Fruit fly (Drosophila melanogaster): ENCODE measurements around the gene Meltrin.
A peak's percentile ranks its signal among the peaks of the same experiment; 100 is the strongest.

Meltrin gene

dm6 chr3R:14653039-14653852, 43.8 kb downstream of the Meltrin start:
- no peak for TF ChIP-seq Eip74EF (GFP tag; optimal IDR thresholded peaks at IDR 0.05)
- TF ChIP-seq crol (GFP tag; IDR thresholded peaks at IDR 0.05): 0 out of 2 replicates have a peak, but pooled peaks have one; percentile 47
- TF ChIP-seq CG6175 (GFP tag; IDR thresholded peaks at IDR 0.05): 0 out of 3 replicates have a peak, but pooled peaks have one; percentile 9
- TF ChIP-seq Dbx (GFP tag; IDR thresholded peaks at IDR 0.05): no peak
- peak; percentile 58 for TF ChIP-seq Med (GFP tag)
- no peak for TF ChIP-seq Dfd (GFP tag; optimal IDR thresholded peaks at IDR 0.05)
- 0 out of 3 replicates have a peak, but pooled peaks have one; percentile 11 for TF ChIP-seq ase (GFP tag; IDR thresholded peaks at IDR 0.05)
- peak; percentile 42 for TF ChIP-seq sens (GFP tag)
- 0 out of 2 replicates have a peak, but pooled peaks have one; percentile 18 for TF ChIP-seq sob (GFP tag; IDR thresholded peaks at IDR 0.05)
- TF ChIP-seq CG11696 (GFP tag; IDR thresholded peaks at IDR 0.05): 0 out of 2 replicates have a peak, but pooled peaks have one; percentile 17
- TF ChIP-seq nom (GFP tag; optimal IDR thresholded peaks at IDR 0.05): peak; percentile 41
- TF ChIP-seq jumu (GFP tag; optimal IDR thresholded peaks at IDR 0.05): no peak
- 0 out of 2 replicates have a peak, but pooled peaks have one; percentile 51 for TF ChIP-seq CG16779 (GFP tag; IDR thresholded peaks at IDR 0.05)
- 0 out of 3 replicates have a peak, but pooled peaks have one; percentile 18 for TF ChIP-seq otp (GFP tag; IDR thresholded peaks at IDR 0.05)
- 0 out of 2 replicates have a peak, but pooled peaks have one; percentile 9 for TF ChIP-seq Ptx1 (GFP tag; IDR thresholded peaks at IDR 0.05)
- TF ChIP-seq grn (GFP tag; optimal IDR thresholded peaks at IDR 0.05): peak; percentile 20
- TF ChIP-seq E2f2 (GFP tag; IDR thresholded peaks at IDR 0.05): 0 out of 2 replicates have a peak, but pooled peaks have one; percentile 10
- 0 out of 2 replicates have a peak, but pooled peaks have one; percentile 24 for TF ChIP-seq chm (GFP tag; IDR thresholded peaks at IDR 0.05)
- 0 out of 3 replicates have a peak, but pooled peaks have one; percentile 25 for TF ChIP-seq CG34422 (GFP tag; IDR thresholded peaks at IDR 0.05)
- TF ChIP-seq CG4404 (GFP tag; IDR thresholded peaks at IDR 0.05): no peak
- no peak for TF ChIP-seq unc-4 (GFP tag; IDR thresholded peaks at IDR 0.05; ENCODE audit: partially characterized antibody)
- TF ChIP-seq dysf (GFP tag; IDR thresholded peaks at IDR 0.05): 0 out of 3 replicates have a peak, but pooled peaks have one; percentile 38

DNA sequence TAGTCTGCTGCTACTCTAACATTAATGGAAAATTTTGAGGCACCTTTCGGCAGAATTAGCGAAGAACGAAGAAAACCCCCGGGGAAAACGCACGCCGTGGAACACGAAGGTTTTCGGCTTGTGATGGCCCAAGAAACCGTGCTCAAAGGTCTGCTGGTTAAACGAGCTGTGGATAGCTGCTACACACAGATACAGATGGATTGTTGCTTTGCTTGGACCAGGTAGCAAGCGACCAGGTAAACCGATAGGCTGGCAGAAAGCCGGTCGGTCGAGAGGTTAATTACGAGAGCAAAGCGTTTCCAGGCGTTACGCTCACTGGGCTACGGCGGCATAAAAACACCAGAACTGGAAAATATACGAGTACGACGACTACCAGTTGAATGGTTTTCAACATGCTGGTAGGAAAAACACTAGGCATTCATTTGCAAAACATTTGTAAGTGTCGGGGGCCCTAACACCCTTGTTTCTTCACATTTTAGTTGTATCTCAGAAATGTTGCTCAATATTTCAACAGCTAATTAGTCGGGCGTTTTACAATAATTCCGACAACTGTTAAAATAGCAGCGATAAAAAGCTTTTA, 44.7 kb downstream of the Meltrin start:
- TF ChIP-seq bbx (GFP tag; IDR thresholded peaks at IDR 0.05; ENCODE audit: partially characterized antibody): 0 out of 2 replicates have a peak, but pooled peaks have one; percentile 24
- TF ChIP-seq gcm (GFP tag; optimal IDR thresholded peaks at IDR 0.05): peak; percentile 50
- no peak for TF ChIP-seq CG30431 (GFP tag; optimal IDR thresholded peaks at IDR 0.05)
- TF ChIP-seq D (optimal IDR thresholded peaks at IDR 0.05): peak; percentile 85
- TF ChIP-seq D (GFP tag; optimal IDR thresholded peaks at IDR 0.05): no peak
- peak; percentile 75 for TF ChIP-seq kni (GFP tag; optimal IDR thresholded peaks at IDR 0.05)
- peak; percentile 22 for TF ChIP-seq cad (GFP tag; optimal IDR thresholded peaks at IDR 0.05)
- TF ChIP-seq CG4404 (GFP tag; IDR thresholded peaks at IDR 0.05): no peak
- peak; percentile 34 for TF ChIP-seq twi (tag; optimal IDR thresholded peaks at IDR 0.05)
- TF ChIP-seq insv (GFP tag; optimal IDR thresholded peaks at IDR 0.05): peak in 1 of 2 experiments; percentile 7
- peak in 1 of 2 experiments; percentile 73 for TF ChIP-seq tll (GFP tag; optimal IDR thresholded peaks at IDR 0.05)
- TF ChIP-seq Bgb (GFP tag; IDR thresholded peaks at IDR 0.05; ENCODE audit: partially characterized antibody): peak; percentile 52
- TF ChIP-seq CG8924 (tag; optimal IDR thresholded peaks at IDR 0.05): no peak
- peak; percentile 39 for TF ChIP-seq CG15479 (GFP tag; optimal IDR thresholded peaks at IDR 0.05)
- TF ChIP-seq Deaf1 (tag; optimal IDR thresholded peaks at IDR 0.05): peak; percentile 13
- TF ChIP-seq sens (GFP tag): peak; percentile 37
- 0 out of 2 replicates have a peak, but pooled peaks have one; percentile 42 for TF ChIP-seq chm (GFP tag; IDR thresholded peaks at IDR 0.05)
- peak; percentile 63 for TF ChIP-seq Med (GFP tag)
- TF ChIP-seq CG10543 (GFP tag; optimal IDR thresholded peaks at IDR 0.05): no peak
- 0 out of 2 replicates have a peak, but pooled peaks have one; percentile 14 for TF ChIP-seq CG32532 (GFP tag; IDR thresholded peaks at IDR 0.05)
- 0 out of 4 replicates have a peak, but pooled peaks have one; percentile 15 for TF ChIP-seq chinmo (GFP tag; IDR thresholded peaks at IDR 0.05; ENCODE audit: partially characterized antibody)
- TF ChIP-seq CG13894 (tag; optimal IDR thresholded peaks at IDR 0.05): peak; percentile 6
- TF ChIP-seq CG13424 (tag; optimal IDR thresholded peaks at IDR 0.05): no peak
- peak; percentile 63 for TF ChIP-seq pros (GFP tag; optimal IDR thresholded peaks at IDR 0.05)
- peak; percentile 9 for TF ChIP-seq CG12769 (tag; optimal IDR thresholded peaks at IDR 0.05)
- no peak for TF ChIP-seq CG2678 (tag; optimal IDR thresholded peaks at IDR 0.05)
- peak; percentile 100 for TF ChIP-seq CG2199 (GFP tag; IDR thresholded peaks at IDR 0.05)
- TF ChIP-seq Atf6 (GFP tag; IDR thresholded peaks at IDR 0.05): peak; percentile 50; the same call in 1 of the 2 replicates

Data from whole organism, embryonic.